Fruit fly (Drosophila melanogaster): ENCODE data around the gene PIG-Wb.

Gene PIG-Wb

dm6 chr3L:1741107-1741506 lies 3.2 kb upstream of the PIG-Wb start (continued):
- TF ChIP-seq Hr39 (GFP tag; optimal IDR thresholded peaks at IDR 0.05) (peak; percentile 48), CG4318 (GFP tag; optimal IDR thresholded peaks at IDR 0.05) (peak; percentile 40), fd59A (GFP tag; optimal IDR thresholded peaks at IDR 0.05) (no peak), CG1621 (tag; optimal IDR thresholded peaks at IDR 0.05) (no peak), Sox102F (GFP tag; optimal IDR thresholded peaks at IDR 0.05) (peak; percentile 15), CG34406 (GFP tag; optimal IDR thresholded peaks at IDR 0.05) (peak; percentile 18), CG11902 (GFP tag; optimal IDR thresholded peaks at IDR 0.05) (no peak), CG11294 (GFP tag; IDR thresholded peaks at IDR 0.05) (peak; percentile 45), dac (GFP tag; optimal IDR thresholded peaks at IDR 0.05) (peak; percentile 3), salr (GFP tag; optimal IDR thresholded peaks at IDR 0.05) (peak in 1 of 2 experiments; percentile 21), CG6163 (GFP tag; IDR thresholded peaks at IDR 0.05) (no peak), CG8319 (GFP tag; optimal IDR thresholded peaks at IDR 0.05) (no peak), net (GFP tag; optimal IDR thresholded peaks at IDR 0.05) (peak; percentile 40), cyc (GFP tag; optimal IDR thresholded peaks at IDR 0.05) (peak; percentile 25)

DNA sequence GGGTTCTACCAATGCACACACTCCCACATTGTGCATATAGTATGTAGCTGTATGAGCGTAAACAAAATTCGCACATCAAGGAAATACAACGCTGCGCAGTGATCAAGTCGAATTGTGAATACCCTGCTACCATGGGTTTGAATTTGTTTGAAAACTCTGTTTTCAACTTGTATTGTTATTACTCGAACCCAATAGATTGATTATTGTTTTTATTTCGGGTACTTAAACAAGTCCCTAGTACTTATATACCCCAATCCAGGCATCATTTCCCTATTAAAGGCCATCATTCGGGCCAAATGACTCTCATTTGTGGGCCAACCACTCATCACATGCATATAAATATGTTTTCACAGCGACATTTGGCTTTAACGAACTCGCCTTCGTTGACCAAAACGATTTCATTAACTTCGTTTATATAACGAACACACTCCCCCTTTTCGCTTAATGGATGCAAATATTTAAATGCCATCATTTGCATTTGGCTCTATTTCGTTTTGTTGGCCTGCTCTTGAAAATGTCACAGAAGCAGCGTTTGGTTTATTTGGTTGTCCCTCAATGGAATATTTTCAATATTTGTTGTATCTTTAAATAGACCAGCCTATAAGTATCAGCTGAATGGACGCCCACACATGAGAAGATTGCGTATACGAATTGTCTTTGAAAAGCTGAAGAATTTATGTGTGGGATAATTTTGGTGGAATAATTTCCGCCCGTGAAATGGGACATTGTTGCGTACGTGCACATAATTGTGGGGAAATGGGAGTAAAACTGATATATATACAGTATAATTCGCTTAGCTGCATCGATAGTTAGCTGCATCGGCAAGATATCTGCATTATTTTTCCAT lies 2.4 kb upstream of the PIG-Wb start:
- TF ChIP-seq OdsH (GFP tag; optimal IDR thresholded peaks at IDR 0.05) = peak; percentile 69
- TF ChIP-seq Eip78C (GFP tag) = peak; percentile 88
- TF ChIP-seq Eip75B (GFP tag; optimal IDR thresholded peaks at IDR 0.05) = peak; percentile 35
- peak; percentile 67 for TF ChIP-seq CG8119 (GFP tag; IDR thresholded peaks at IDR 0.05)
- peak; percentile 63 for TF ChIP-seq Smox (GFP tag; optimal IDR thresholded peaks at IDR 0.05)
- TF ChIP-seq eg (GFP tag; IDR thresholded peaks at IDR 0.05) = peak; percentile 78
- no peak for TF ChIP-seq CG11762 (GFP tag; optimal IDR thresholded peaks at IDR 0.05; ENCODE audit: insufficient read depth)
- TF ChIP-seq Sox102F (GFP tag; optimal IDR thresholded peaks at IDR 0.05) = peak; percentile 60
- peak; percentile 33 for TF ChIP-seq CG34406 (GFP tag; optimal IDR thresholded peaks at IDR 0.05)
- TF ChIP-seq vri (GFP tag; optimal IDR thresholded peaks at IDR 0.05) = no peak
- TF ChIP-seq CG10669 (GFP tag; optimal IDR thresholded peaks at IDR 0.05) = no peak
- no peak for TF ChIP-seq fd85E (GFP tag; optimal IDR thresholded peaks at IDR 0.05)
- peak; percentile 27 for TF ChIP-seq CG3032 (tag; optimal IDR thresholded peaks at IDR 0.05)
- TF ChIP-seq dac (GFP tag; optimal IDR thresholded peaks at IDR 0.05) = no peak
- no peak for TF ChIP-seq CG1621 (tag; optimal IDR thresholded peaks at IDR 0.05)
- peak; percentile 80 for TF ChIP-seq Hr39 (GFP tag; optimal IDR thresholded peaks at IDR 0.05)
- TF ChIP-seq CG6808 (GFP tag; optimal IDR thresholded peaks at IDR 0.05) = no peak
- peak; percentile 64 for TF ChIP-seq Hr4 (GFP tag; optimal IDR thresholded peaks at IDR 0.05)
- TF ChIP-seq CG9139 (GFP tag; optimal IDR thresholded peaks at IDR 0.05) = no peak
- peak; percentile 54 for TF ChIP-seq Sox14 (GFP tag; optimal IDR thresholded peaks at IDR 0.05)
- TF ChIP-seq cyc (GFP tag; optimal IDR thresholded peaks at IDR 0.05) = no peak
- no peak for TF ChIP-seq Ets96B (tag; optimal IDR thresholded peaks at IDR 0.05)
- TF ChIP-seq topi (GFP tag; optimal IDR thresholded peaks at IDR 0.05) = peak; percentile 36
- no peak for TF ChIP-seq Hr38 (GFP tag; optimal IDR thresholded peaks at IDR 0.05)
- peak; percentile 18 for TF ChIP-seq CG8319 (GFP tag; optimal IDR thresholded peaks at IDR 0.05)
- TF ChIP-seq CG15336 (GFP tag; IDR thresholded peaks at IDR 0.05) = peak; percentile 49; the same call in 1 of the 2 replicates
- no peak for TF ChIP-seq CG3919 (GFP tag; optimal IDR thresholded peaks at IDR 0.05)
- peak; percentile 33 for TF ChIP-seq Lpt (GFP tag; optimal IDR thresholded peaks at IDR 0.05)
- TF ChIP-seq salr (GFP tag; optimal IDR thresholded peaks at IDR 0.05) = peak in 1 of 2 experiments; percentile 28
- no peak for TF ChIP-seq dsx (GFP tag; optimal IDR thresholded peaks at IDR 0.05; ENCODE audit: poor library complexity, severe bottlenecking)
- peak; percentile 45 for TF ChIP-seq acj6 (GFP tag; optimal IDR thresholded peaks at IDR 0.05)
- TF ChIP-seq svp (GFP tag) = peak; percentile 70
- TF ChIP-seq esn (GFP tag; optimal IDR thresholded peaks at IDR 0.05) = peak; percentile 74
- peak; percentile 14 for TF ChIP-seq fkh (GFP tag; optimal IDR thresholded peaks at IDR 0.05)
- peak; percentile 57 for TF ChIP-seq Sox15 (GFP tag; optimal IDR thresholded peaks at IDR 0.05)
- peak; percentile 40 for TF ChIP-seq fd59A (GFP tag; optimal IDR thresholded peaks at IDR 0.05)
- TF ChIP-seq Blimp-1 (GFP tag; optimal IDR thresholded peaks at IDR 0.05) = no peak
- TF ChIP-seq CG6854 (GFP tag; optimal IDR thresholded peaks at IDR 0.05) = no peak
- TF ChIP-seq CG7368 (GFP tag; optimal IDR thresholded peaks at IDR 0.05) = no peak
- TF ChIP-seq CG11294 (GFP tag; IDR thresholded peaks at IDR 0.05) = peak; percentile 56; the same call in 1 of the 2 replicates
- TF ChIP-seq CG10631 (GFP tag; optimal IDR thresholded peaks at IDR 0.05) = peak; percentile 21
- peak; percentile 63 for TF ChIP-seq pdm3 (GFP tag; optimal IDR thresholded peaks at IDR 0.05)
- no peak for TF ChIP-seq CG6276 (GFP tag; optimal IDR thresholded peaks at IDR 0.05)
